Fruit fly (Drosophila melanogaster): Measurements from ENCODE around the gene Taf12.
A peak's percentile ranks its signal among the peaks of the same experiment; 100 is the strongest.

Gene Taf12

DNA sequence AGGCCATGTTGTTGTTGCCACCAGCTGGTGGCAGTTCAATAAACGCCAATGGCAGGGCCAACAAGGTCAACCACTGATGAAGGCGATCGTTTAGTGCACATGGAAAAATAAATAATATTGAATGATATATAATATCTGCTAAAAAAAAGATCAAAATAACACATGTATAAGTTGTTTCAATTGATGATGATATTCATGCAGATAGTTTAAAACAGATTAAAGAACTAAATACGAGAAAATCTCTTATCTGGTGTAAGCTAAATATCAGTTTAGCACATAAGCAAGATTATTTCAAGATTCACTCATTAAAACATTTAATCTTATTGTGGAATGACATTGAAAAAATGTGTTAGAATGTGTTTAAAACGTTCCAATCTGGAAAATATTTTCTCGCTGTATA is 16.0 kb downstream of the Taf12 start (continued):
- TF ChIP-seq salm (tag; optimal IDR thresholded peaks at IDR 0.05): peak; percentile 44
- peak; percentile 24 for TF ChIP-seq run (tag; optimal IDR thresholded peaks at IDR 0.05)
- TF ChIP-seq esg (GFP tag; conservative IDR thresholded peaks at IDR 0.05): peak; percentile 26; the same call in 1 of the 2 replicates
- no peak for TF ChIP-seq ken (GFP tag; IDR thresholded peaks at IDR 0.05)
- TF ChIP-seq CG8290 (GFP tag; optimal IDR thresholded peaks at IDR 0.05): no peak
- peak in 1 of 2 experiments; percentile 9 for TF ChIP-seq CG8290 (tag; optimal IDR thresholded peaks at IDR 0.05)
- no peak for TF ChIP-seq MBD-R2 (GFP tag; IDR thresholded peaks at IDR 0.05)
- peak; percentile 3 for TF ChIP-seq CG8281 (tag; optimal IDR thresholded peaks at IDR 0.05)
- TF ChIP-seq Dip2 (GFP tag; IDR thresholded peaks at IDR 0.05): no peak
- peak; percentile 3 for TF ChIP-seq Nf-YB (GFP tag; optimal IDR thresholded peaks at IDR 0.05)
- no peak for TF ChIP-seq prd (optimal IDR thresholded peaks at IDR 0.05)
- TF ChIP-seq prd (GFP tag; IDR thresholded peaks at IDR 0.05): peak; percentile 34; the same call in 1 of the 3 replicates
- peak; percentile 23 for TF ChIP-seq CG4820 (GFP tag; optimal IDR thresholded peaks at IDR 0.05)
- peak; percentile 4 for TF ChIP-seq CG12219 (GFP tag; optimal IDR thresholded peaks at IDR 0.05)
- peak; percentile 57 for TF ChIP-seq unpg (GFP tag; optimal IDR thresholded peaks at IDR 0.05)
- peak; percentile 77 for TF ChIP-seq CG11504 (tag; optimal IDR thresholded peaks at IDR 0.05)
- peak; percentile 76 for TF ChIP-seq Sox100B (GFP tag; optimal IDR thresholded peaks at IDR 0.05)
- no peak for TF ChIP-seq CG14667 (GFP tag; IDR thresholded peaks at IDR 0.05)
- peak; percentile 25 for TF ChIP-seq CG14710 (tag; optimal IDR thresholded peaks at IDR 0.05)
- TF ChIP-seq Hsf (GFP tag; optimal IDR thresholded peaks at IDR 0.05): peak; percentile 20
- TF ChIP-seq CG7271 (tag; optimal IDR thresholded peaks at IDR 0.05): no peak
- no peak for TF ChIP-seq CG4404 (GFP tag; IDR thresholded peaks at IDR 0.05)
- no peak for TF ChIP-seq tx (GFP tag; optimal IDR thresholded peaks at IDR 0.05)
- TF ChIP-seq CG31441 (GFP tag; IDR thresholded peaks at IDR 0.05): peak; percentile 66
- TF ChIP-seq CG8924 (tag; optimal IDR thresholded peaks at IDR 0.05): peak; percentile 69
- TF ChIP-seq CG2712 (tag; optimal IDR thresholded peaks at IDR 0.05): peak; percentile 57
- 0 out of 3 replicates have a peak, but pooled peaks have one; percentile 21 for TF ChIP-seq ci (GFP tag; IDR thresholded peaks at IDR 0.05)
- no peak for TF ChIP-seq CG11398 (GFP tag; optimal IDR thresholded peaks at IDR 0.05)
- TF ChIP-seq CG2875 (GFP tag; optimal IDR thresholded peaks at IDR 0.05): peak; percentile 19
- peak; percentile 52 for TF ChIP-seq lmd (GFP tag; IDR thresholded peaks at IDR 0.05)
- peak; percentile 34 for TF ChIP-seq ind (GFP tag; optimal IDR thresholded peaks at IDR 0.05)
- TF ChIP-seq CG4424 (GFP tag; optimal IDR thresholded peaks at IDR 0.05): peak; percentile 39
- peak; percentile 35; the same call in 1 of the 2 replicates for TF ChIP-seq sisA (GFP tag; IDR thresholded peaks at IDR 0.05)
- TF ChIP-seq nerfin-1 (tag; optimal IDR thresholded peaks at IDR 0.05): peak; percentile 34
- TF ChIP-seq pros (GFP tag; optimal IDR thresholded peaks at IDR 0.05): no peak
- TF ChIP-seq CG2678 (tag; optimal IDR thresholded peaks at IDR 0.05): peak; percentile 77
- TF ChIP-seq abd-A (tag; optimal IDR thresholded peaks at IDR 0.05): peak; percentile 1
- TF ChIP-seq NK7.1 (GFP tag; optimal IDR thresholded peaks at IDR 0.05): no peak
- TF ChIP-seq CG6689 (GFP tag; IDR thresholded peaks at IDR 0.05): peak; percentile 38
- TF ChIP-seq CG12942 (GFP tag; optimal IDR thresholded peaks at IDR 0.05): peak; percentile 11
- TF ChIP-seq crp (GFP tag; optimal IDR thresholded peaks at IDR 0.05): no peak
- no peak for TF ChIP-seq D (optimal IDR thresholded peaks at IDR 0.05)
- peak; percentile 1 for TF ChIP-seq D (GFP tag; optimal IDR thresholded peaks at IDR 0.05)
- TF ChIP-seq Oli (tag; optimal IDR thresholded peaks at IDR 0.05): peak; percentile 70
- TF ChIP-seq CG18262 (tag; optimal IDR thresholded peaks at IDR 0.05): peak; percentile 68
- TF ChIP-seq CoRest (tag; optimal IDR thresholded peaks at IDR 0.05): peak; percentile 64
- peak; percentile 35 for TF ChIP-seq Xbp1 (GFP tag; optimal IDR thresholded peaks at IDR 0.05)
- no peak for TF ChIP-seq CG18619 (GFP tag; optimal IDR thresholded peaks at IDR 0.05)
- peak; percentile 32 for TF ChIP-seq fd3F (GFP tag; optimal IDR thresholded peaks at IDR 0.05)
- no peak for TF ChIP-seq CG17568 (GFP tag; optimal IDR thresholded peaks at IDR 0.05)
- TF ChIP-seq Hr3 (GFP tag; optimal IDR thresholded peaks at IDR 0.05): peak; percentile 20
- peak; percentile 45 for TF ChIP-seq Fer1 (GFP tag; optimal IDR thresholded peaks at IDR 0.05)

Data from whole organism, embryonic.